Fruit fly (Drosophila melanogaster): Measurements from ENCODE around the gene CG14329.

DNA sequence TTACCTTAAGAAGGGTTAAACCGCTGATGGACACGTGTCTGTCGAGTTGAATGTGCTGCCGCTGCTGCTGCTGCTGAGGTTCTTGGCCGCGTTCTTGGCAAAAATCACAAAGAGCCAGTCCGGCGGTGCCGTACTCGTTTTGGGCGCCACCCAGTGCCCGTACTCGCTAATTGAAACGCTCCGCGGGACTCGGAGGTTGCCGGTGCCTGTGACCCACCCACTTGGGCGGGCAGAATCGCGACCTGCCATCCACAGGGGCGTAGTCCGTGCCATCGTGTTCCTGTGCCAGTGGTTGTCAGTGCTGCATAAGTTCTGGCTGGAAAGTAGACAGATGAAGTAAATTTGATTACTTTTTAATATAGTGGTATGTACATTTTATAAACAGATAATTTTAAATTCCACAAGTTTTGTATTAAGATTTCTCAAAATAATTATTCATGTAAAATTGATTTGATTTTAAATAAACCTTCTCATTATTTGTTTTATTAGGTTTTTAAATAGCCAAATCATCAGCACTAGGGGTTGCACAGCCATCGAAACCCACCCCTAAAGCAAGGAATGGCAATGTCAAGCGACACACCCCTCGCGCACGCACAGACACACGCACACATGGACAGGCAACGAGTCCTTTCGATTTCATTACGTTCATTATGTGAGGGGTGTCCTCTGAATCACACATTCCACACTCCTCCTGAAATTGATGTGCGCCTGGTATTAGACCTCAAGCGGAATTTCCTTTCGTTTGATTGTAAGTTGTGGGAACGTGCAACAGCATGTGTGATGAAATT, 4.1 kb upstream of the CG14329 start:
- TF ChIP-seq CG4496 (GFP tag; IDR thresholded peaks at IDR 0.05) (0 out of 3 replicates have a peak, but pooled peaks have one; percentile 24), EcR (GFP tag; optimal IDR thresholded peaks at IDR 0.05) (peak; percentile 50), rn (GFP tag; IDR thresholded peaks at IDR 0.05) (no peak), CG10348 (GFP tag; IDR thresholded peaks at IDR 0.05) (no peak), CG12605 (GFP tag; IDR thresholded peaks at IDR 0.05) (no peak), Pif1B (GFP tag; optimal IDR thresholded peaks at IDR 0.05) (no peak), CG9948 (tag; optimal IDR thresholded peaks at IDR 0.05) (no peak), gl (tag; optimal IDR thresholded peaks at IDR 0.05) (no peak), CG32121 (GFP tag; IDR thresholded peaks at IDR 0.05) (no peak), CG14655 (GFP tag; optimal IDR thresholded peaks at IDR 0.05) (no peak), CG34367 (tag; optimal IDR thresholded peaks at IDR 0.05) (no peak), Pif1A (GFP tag; optimal IDR thresholded peaks at IDR 0.05) (peak; percentile 4), CG8159 (tag; optimal IDR thresholded peaks at IDR 0.05) (peak; percentile 15)
